Fruit fly (Drosophila melanogaster): ENCODE results near the gene TwdlO.

The TwdlO gene

DNA sequence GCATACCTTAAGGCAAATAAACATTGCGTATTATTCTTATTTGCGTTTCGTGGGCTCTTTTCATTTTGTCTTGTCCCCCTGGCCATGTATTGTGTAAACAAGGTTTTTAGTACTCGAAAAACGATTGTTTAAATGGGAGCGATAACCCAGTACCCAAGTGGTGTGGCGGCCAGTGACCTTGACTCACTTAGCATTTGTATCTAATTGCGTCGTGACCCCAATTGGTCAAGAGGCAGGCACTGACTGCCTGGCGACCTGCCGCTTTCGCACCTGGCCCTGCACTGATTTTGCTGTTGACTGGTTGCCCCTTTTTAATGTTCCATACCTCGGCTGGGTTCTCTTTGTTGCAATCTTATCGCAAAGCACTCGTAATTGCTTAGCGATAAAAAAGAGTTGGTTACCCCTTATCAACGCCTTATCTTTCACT, 38.4 kb downstream of the TwdlO start:
- no peak for TF ChIP-seq CG7101 (tag; optimal IDR thresholded peaks at IDR 0.05)
- TF ChIP-seq Clk (GFP tag; optimal IDR thresholded peaks at IDR 0.05), result no peak
- TF ChIP-seq CG33017 (tag; optimal IDR thresholded peaks at IDR 0.05), result no peak
- peak; percentile 4 for TF ChIP-seq CG11617 (GFP tag; optimal IDR thresholded peaks at IDR 0.05)
- no peak for TF ChIP-seq ovo (GFP tag; optimal IDR thresholded peaks at IDR 0.05)
- peak; percentile 13 for TF ChIP-seq Hr96 (GFP tag; optimal IDR thresholded peaks at IDR 0.05)
- no peak for TF ChIP-seq cic (GFP tag; optimal IDR thresholded peaks at IDR 0.05)
- peak; percentile 27 for TF ChIP-seq CG12768 (GFP tag; optimal IDR thresholded peaks at IDR 0.05)
- TF ChIP-seq CG1620 (GFP tag; optimal IDR thresholded peaks at IDR 0.05), result no peak
- no peak for TF ChIP-seq toe (GFP tag; optimal IDR thresholded peaks at IDR 0.05)
- no peak for TF ChIP-seq CG7045 (GFP tag; optimal IDR thresholded peaks at IDR 0.05)

All from whole organism, adult.